Worm (Caenorhabditis elegans) whole organism, L1 larva: ENCODE data around the gene F49E12.7.

Source experiments
- ama-1 ChIP-seq: fragments of 150-350 bp; optimal IDR thresholded peaks from 2 replicates; lab custom pipeline; 2014
- ceh-82 ChIP-seq, 3 experiments: fragments of 150-350 bp in 1 of 3; sonication (generic microtip) in 2 of 3; optimal IDR thresholded peaks; 2 replicates each; lab custom pipeline; 2014 to 2017; ENCODE audit warnings: missing biosample characterization in 3 of 3, missing genetic modification characterization in 3 of 3
- egl-27 ChIP-seq, 2 experiments: fragments of 150-350 bp in 1 of 2; sonication (generic microtip); optimal IDR thresholded peaks; 3 replicates each; lab custom pipeline; 2017 to 2018; ENCODE audit warnings: missing biosample characterization in 2 of 2, missing genetic modification characterization in 2 of 2, missing genetic modification reagents in 2 of 2
- elt-3 ChIP-seq, 6 experiments: fragments of 150-350 bp in 1 of 6; sonication (generic microtip); optimal IDR thresholded peaks; 2 replicates each; lab custom pipeline; 2017 to 2018; ENCODE audit warnings: missing biosample characterization in 6 of 6, missing genetic modification characterization in 6 of 6, inconsistent platforms in 1 of 6
- fos-1 ChIP-seq: fragments of 150-350 bp; optimal IDR thresholded peaks from 2 replicates; lab custom pipeline; 2014; ENCODE audit warnings: missing biosample characterization, missing genetic modification characterization
- lin-13 ChIP-seq: fragments of 150-350 bp; optimal IDR thresholded peaks from 2 replicates; lab custom pipeline; 2014; ENCODE audit warnings: missing biosample characterization, missing genetic modification reagents, missing genetic modification characterization
- lin-14 ChIP-seq: fragments of 200-800 bp; sonication (Bioruptor generic); optimal IDR thresholded peaks from 2 replicates; lab custom pipeline; 2018; ENCODE audit warnings: mild to moderate bottlenecking, missing genetic modification characterization, moderate library complexity, missing compliant biosample characterization
- mep-1 ChIP-seq: fragments of 150-350 bp; optimal IDR thresholded peaks from 2 replicates; lab custom pipeline; 2014; ENCODE audit warnings: missing biosample characterization, missing genetic modification characterization
- nhr-90 ChIP-seq: sonication (generic microtip); optimal IDR thresholded peaks from 2 replicates; lab custom pipeline; 2016; ENCODE audit warnings: mild to moderate bottlenecking, missing genetic modification characterization, missing compliant biosample characterization; ENCODE audit not compliant: poor library complexity
- skn-1 ChIP-seq: fragments of 150-350 bp; optimal IDR thresholded peaks from 2 replicates; lab custom pipeline; 2014; ENCODE audit warnings: missing biosample characterization, missing genetic modification characterization
- sup-37 ChIP-seq: fragments of 200-800 bp; sonication (Bioruptor generic); optimal IDR thresholded peaks from 2 replicates; lab custom pipeline; 2018; ENCODE audit warnings: mild to moderate bottlenecking, missing genetic modification characterization, missing compliant biosample characterization
- unc-130 ChIP-seq: fragments of 150-350 bp; optimal IDR thresholded peaks from 2 replicates; lab custom pipeline; 2017; ENCODE audit warnings: missing biosample characterization, missing genetic modification characterization, inconsistent platforms
- unc-62 ChIP-seq: fragments of 150-350 bp; optimal IDR thresholded peaks from 2 replicates; lab custom pipeline; 2014; ENCODE audit warnings: missing biosample characterization, missing genetic modification reagents, missing genetic modification characterization
- zag-1 ChIP-seq: fragments of 150-350 bp; optimal IDR thresholded peaks from 2 replicates; lab custom pipeline; 2014; ENCODE audit warnings: missing biosample characterization, missing genetic modification characterization

ce11 chrII:8390751-8391150, 5.2 kb downstream of the F49E12.7 start, which contains the start of gene F49E12.10:
- TF ChIP-seq ama-1 (lab: Kevin White, UChicago) (no peak), nhr-90 (tag; lab: Kevin White, UChicago) (no peak), fos-1 (tag; lab: Kevin White, UChicago) (no peak), sup-37 (GFP tag; lab: Kevin White, UChicago) (no peak), egl-27 (tag; optimal IDR thresholded peaks at IDR 0.05; lab: Kevin White, UChicago) (no peak), lin-14 (no peak), lin-13 (GFP tag; lab: Kevin White, UChicago) (no peak), zag-1 (no peak), elt-3 (tag; optimal IDR thresholded peaks at IDR 0.05; lab: Kevin White, UChicago) (no peak), skn-1 (no peak), ceh-82 (tag; optimal IDR thresholded peaks at IDR 0.05; lab: Kevin White, UChicago) (no peak), mep-1 (tag; lab: Kevin White, UChicago) (no peak), unc-62 (GFP tag; lab: Kevin White, UChicago) (no peak), unc-130 (tag; lab: Kevin White, UChicago) (no peak)
